Fruit fly (Drosophila melanogaster) whole organism, prepupa: Measurements from ENCODE around the gene CG17198.

Source experiments
- Blimp-1 ChIP-seq: fragments of 200-800 bp; sonication (Bioruptor generic); optimal IDR thresholded peaks from 3 replicates; lab custom pipeline; 2017; ENCODE audit warnings: missing biosample characterization, missing genetic modification characterization, mild to moderate bottlenecking, moderate library complexity, missing genetic modification reagents
- CG10631 ChIP-seq: fragments of 200-800 bp; sonication (Bioruptor generic); optimal IDR thresholded peaks from 2 replicates; lab custom pipeline; 2016; ENCODE audit warnings: missing biosample characterization, missing genetic modification characterization
- CG11294 ChIP-seq: fragments of 200-800 bp; sonication (Bioruptor generic); IDR thresholded peaks from 2 replicates; pipeline ENCODE4 v1.3.6; 2022; ENCODE audit warnings: missing biosample characterization, missing genetic modification characterization
- CG11762 ChIP-seq: fragments of 200-800 bp; sonication (Bioruptor generic); optimal IDR thresholded peaks from 3 replicates; lab custom pipeline; 2016; ENCODE audit warnings: missing biosample characterization, missing genetic modification characterization; ENCODE audit not compliant: insufficient read depth
- CG11902 ChIP-seq: fragments of 200-800 bp; sonication (Bioruptor generic); optimal IDR thresholded peaks from 3 replicates; lab custom pipeline; 2016; ENCODE audit warnings: missing biosample characterization, missing genetic modification characterization
- CG1621 ChIP-seq: fragments of 200-800 bp; sonication (Bioruptor generic); optimal IDR thresholded peaks from 3 replicates; lab custom pipeline; 2018; ENCODE audit warnings: missing biosample characterization, mild to moderate bottlenecking, missing genetic modification characterization
- CG3032 ChIP-seq: fragments of 200-800 bp; optimal IDR thresholded peaks from 2 replicates; lab custom pipeline; 2019; ENCODE audit warnings: missing biosample characterization, mild to moderate bottlenecking, missing genetic modification characterization, moderate library complexity
- CG32006 ChIP-seq: fragments of 200-800 bp; sonication (Bioruptor generic); optimal IDR thresholded peaks from 3 replicates; lab custom pipeline; 2017; ENCODE audit warnings: missing biosample characterization, mild to moderate bottlenecking, missing genetic modification characterization
- CG34406 ChIP-seq: fragments of 200-800 bp; sonication (Bioruptor generic); optimal IDR thresholded peaks from 3 replicates; lab custom pipeline; 2016; ENCODE audit warnings: missing biosample characterization, missing genetic modification characterization
- CG3919 ChIP-seq: fragments of 200-800 bp; sonication (Bioruptor generic); optimal IDR thresholded peaks from 3 replicates; lab custom pipeline; 2016; ENCODE audit warnings: missing biosample characterization, missing genetic modification characterization
- CG4318 ChIP-seq: fragments of 200-800 bp; sonication (Bioruptor generic); optimal IDR thresholded peaks from 3 replicates; lab custom pipeline; 2017; ENCODE audit warnings: missing biosample characterization, mild to moderate bottlenecking, missing genetic modification characterization
- CG6163 ChIP-seq: fragments of 200-800 bp; sonication (Bioruptor generic); IDR thresholded peaks from 3 replicates; pipeline ENCODE4 v1.3.6; 2022; ENCODE audit warnings: missing biosample characterization, missing genetic modification characterization
- CG6276 ChIP-seq: fragments of 200-800 bp; sonication (Bioruptor generic); optimal IDR thresholded peaks from 2 replicates; lab custom pipeline; 2017; ENCODE audit warnings: missing biosample characterization, mild to moderate bottlenecking, missing genetic modification characterization
- CG6792 ChIP-seq: fragments of 200-800 bp; sonication (Bioruptor generic); optimal IDR thresholded peaks from 3 replicates; lab custom pipeline; 2016; ENCODE audit warnings: missing biosample characterization, missing genetic modification characterization
- CG7368 ChIP-seq: fragments of 200-800 bp; sonication (Bioruptor generic); optimal IDR thresholded peaks from 3 replicates; lab custom pipeline; 2016; ENCODE audit warnings: missing biosample characterization, missing genetic modification characterization
- CG8119 ChIP-seq: fragments of 200-800 bp; sonication (Bioruptor generic); IDR thresholded peaks from 3 replicates; pipeline ENCODE4 v1.3.6; 2022; ENCODE audit warnings: missing biosample characterization, missing genetic modification characterization
- CG8632 ChIP-seq: fragments of 200-800 bp; sonication (Bioruptor generic); optimal IDR thresholded peaks from 3 replicates; lab custom pipeline; 2016; ENCODE audit warnings: missing biosample characterization, missing genetic modification characterization
- CG9139 ChIP-seq: fragments of 200-800 bp; sonication (Bioruptor generic); optimal IDR thresholded peaks from 3 replicates; lab custom pipeline; 2017; ENCODE audit warnings: missing biosample characterization, mild to moderate bottlenecking, missing genetic modification characterization
- Eip78C ChIP-seq: fragments of 200-800 bp; sonication (Bioruptor generic); peaks from one replicate; lab custom pipeline; 2016; ENCODE audit warnings: missing biosample characterization, missing genetic modification characterization
- Eip93F ChIP-seq: fragments of 200-800 bp; sonication (Bioruptor generic); optimal IDR thresholded peaks from 2 replicates; lab custom pipeline; 2016; ENCODE audit warnings: missing biosample characterization, mild to moderate bottlenecking, missing genetic modification characterization
- Ets21C ChIP-seq: fragments of 200-800 bp; sonication (Bioruptor generic); optimal IDR thresholded peaks from 3 replicates; lab custom pipeline; 2016; ENCODE audit warnings: missing biosample characterization, missing genetic modification characterization
- Ets96B ChIP-seq: fragments of 200-800 bp; optimal IDR thresholded peaks from 2 replicates; lab custom pipeline; 2019; ENCODE audit warnings: missing biosample characterization, mild to moderate bottlenecking, missing genetic modification characterization, moderate library complexity
- Gug ChIP-seq: fragments of 200-800 bp; sonication (Bioruptor generic); IDR thresholded peaks from 2 replicates; pipeline ENCODE4 v1.3.6; 2022; ENCODE audit warnings: missing biosample characterization, missing genetic modification characterization
- Hr4 ChIP-seq: fragments of 200-800 bp; sonication (Bioruptor generic); optimal IDR thresholded peaks from 3 replicates; lab custom pipeline; 2016; ENCODE audit warnings: missing biosample characterization, missing genetic modification characterization
- Lpt ChIP-seq: fragments of 200-800 bp; sonication (Bioruptor generic); optimal IDR thresholded peaks from 3 replicates; lab custom pipeline; 2016; ENCODE audit warnings: missing biosample characterization, missing genetic modification characterization
- Met ChIP-seq: fragments of 200-800 bp; sonication (Bioruptor generic); optimal IDR thresholded peaks from 3 replicates; lab custom pipeline; 2016; ENCODE audit warnings: missing biosample characterization, missing genetic modification characterization
- Smox ChIP-seq: fragments of 200-800 bp; sonication (Bioruptor generic); optimal IDR thresholded peaks from 3 replicates; lab custom pipeline; 2016; ENCODE audit warnings: missing biosample characterization, missing genetic modification characterization
- Sox14 ChIP-seq: fragments of 200-800 bp; sonication (Bioruptor generic); optimal IDR thresholded peaks from 3 replicates; lab custom pipeline; 2016; ENCODE audit warnings: missing biosample characterization, missing genetic modification characterization
- achi ChIP-seq: fragments of 200-800 bp; sonication (Bioruptor generic); optimal IDR thresholded peaks from 3 replicates; lab custom pipeline; 2016; ENCODE audit warnings: missing biosample characterization, missing genetic modification characterization
- acj6 ChIP-seq: fragments of 200-800 bp; sonication (Bioruptor generic); optimal IDR thresholded peaks from 3 replicates; lab custom pipeline; 2016; ENCODE audit warnings: missing biosample characterization, missing genetic modification characterization
- cyc ChIP-seq: fragments of 200-800 bp; sonication (Bioruptor generic); optimal IDR thresholded peaks from 3 replicates; lab custom pipeline; 2016; ENCODE audit warnings: missing biosample characterization, missing genetic modification characterization
- dac ChIP-seq: fragments of 200-800 bp; sonication (Bioruptor generic); optimal IDR thresholded peaks from 2 replicates; lab custom pipeline; 2017; ENCODE audit warnings: missing biosample characterization, mild to moderate bottlenecking, missing genetic modification characterization
- eg ChIP-seq: fragments of 200-800 bp; sonication (Bioruptor generic); IDR thresholded peaks from 3 replicates; pipeline ENCODE4 v1.3.6; 2022; ENCODE audit warnings: missing biosample characterization, missing genetic modification characterization
- fd85E ChIP-seq: fragments of 200-800 bp; sonication (Bioruptor generic); optimal IDR thresholded peaks from 3 replicates; lab custom pipeline; 2016; ENCODE audit warnings: missing biosample characterization, missing genetic modification characterization
- fkh ChIP-seq: fragments of 200-800 bp; sonication (Bioruptor generic); optimal IDR thresholded peaks from 3 replicates; lab custom pipeline; 2017; ENCODE audit warnings: missing biosample characterization, mild to moderate bottlenecking, missing genetic modification characterization, moderate library complexity
- lz ChIP-seq: fragments of 200-800 bp; sonication (Bioruptor generic); optimal IDR thresholded peaks from 3 replicates; lab custom pipeline; 2016; ENCODE audit warnings: missing biosample characterization, missing genetic modification characterization
- salr ChIP-seq, 2 experiments: fragments of 200-800 bp; sonication (Bioruptor generic); optimal IDR thresholded peaks; 3 replicates each; lab custom pipeline; 2016 to 2018; ENCODE audit warnings: missing biosample characterization in 2 of 2, missing genetic modification characterization in 2 of 2, mild to moderate bottlenecking in 1 of 2
- spab ChIP-seq: fragments of 200-800 bp; sonication (Bioruptor generic); optimal IDR thresholded peaks from 2 replicates; lab custom pipeline; 2017; ENCODE audit warnings: missing biosample characterization, mild to moderate bottlenecking, missing genetic modification characterization, missing genetic modification reagents
- ss ChIP-seq, 2 experiments: fragments of 200-800 bp; sonication (Bioruptor generic); optimal IDR thresholded peaks; 2 replicates in 1 of 2; 3 replicates in 1 of 2; lab custom pipeline; 2017 to 2018; ENCODE audit warnings: mild to moderate bottlenecking in 2 of 2, missing biosample characterization in 2 of 2, missing genetic modification characterization in 2 of 2, moderate library complexity in 1 of 2
- topi ChIP-seq: fragments of 200-800 bp; sonication (Bioruptor generic); optimal IDR thresholded peaks from 3 replicates; lab custom pipeline; 2016; ENCODE audit warnings: missing biosample characterization, missing genetic modification characterization
- vri ChIP-seq: fragments of 200-800 bp; sonication (Bioruptor generic); optimal IDR thresholded peaks from 3 replicates; lab custom pipeline; 2016; ENCODE audit warnings: missing biosample characterization, mild to moderate bottlenecking, missing genetic modification characterization

The CG17198 gene

dm6 chr3R:25740348-25740751 is 34.8 kb downstream of the CG17198 start, which contains the start of gene LpR2:
Gene LpR2 (minus strand): TSS chr3R:25740465.
- TF ChIP-seq CG6163 (GFP tag; lab: Robert Waterston, UW) (peak; percentile 69; the same call in 1 of the 3 replicates), lz (no peak), eg (GFP tag; lab: Robert Waterston, UW) (peak; percentile 57; the same call in 2 of the 3 replicates), CG34406 (GFP tag; lab: Kevin White, UChicago) (no peak), CG1621 (tag; lab: Kevin White, UChicago) (peak; percentile 95), topi (GFP tag; lab: Kevin White, UChicago) (no peak), Met (GFP tag; lab: Kevin White, UChicago) (no peak), Blimp-1 (GFP tag; lab: Kevin White, UChicago) (peak; percentile 1), CG11902 (no peak), ss (GFP tag; optimal IDR thresholded peaks at IDR 0.05; lab: Kevin White, UChicago) (peak in 1 of 2 experiments; percentile 36), CG3919 (GFP tag; lab: Kevin White, UChicago) (no peak), Eip93F (GFP tag; lab: Kevin White, UChicago) (no peak), CG9139 (peak; percentile 13), CG7368 (GFP tag; lab: Kevin White, UChicago) (peak; percentile 7), Eip78C (GFP tag; lab: Kevin White, UChicago) (no peak), CG8119 (peak; percentile 45; the same call in 2 of the 3 replicates), CG8632 (GFP tag; lab: Kevin White, UChicago) (no peak), CG6276 (GFP tag; lab: Kevin White, UChicago) (no peak), Ets96B (tag; lab: Kevin White, UChicago) (no peak), salr (GFP tag; optimal IDR thresholded peaks at IDR 0.05; lab: Kevin White, UChicago) (no peak), Sox14 (no peak), fkh (GFP tag; lab: Kevin White, UChicago) (peak; percentile 21), Gug (GFP tag; lab: Robert Waterston, UW) (peak; percentile 21; the same call in 1 of the 2 replicates), CG3032 (tag; lab: Kevin White, UChicago) (no peak), Lpt (GFP tag; lab: Kevin White, UChicago) (no peak), CG6792 (no peak), Hr4 (no peak), achi (GFP tag; lab: Kevin White, UChicago) (no peak), acj6 (GFP tag; lab: Kevin White, UChicago) (no peak), CG32006 (no peak), CG4318 (GFP tag; lab: Kevin White, UChicago) (no peak), CG10631 (GFP tag; lab: Kevin White, UChicago) (no peak), Smox (no peak), dac (GFP tag; lab: Kevin White, UChicago) (no peak)

DNA sequence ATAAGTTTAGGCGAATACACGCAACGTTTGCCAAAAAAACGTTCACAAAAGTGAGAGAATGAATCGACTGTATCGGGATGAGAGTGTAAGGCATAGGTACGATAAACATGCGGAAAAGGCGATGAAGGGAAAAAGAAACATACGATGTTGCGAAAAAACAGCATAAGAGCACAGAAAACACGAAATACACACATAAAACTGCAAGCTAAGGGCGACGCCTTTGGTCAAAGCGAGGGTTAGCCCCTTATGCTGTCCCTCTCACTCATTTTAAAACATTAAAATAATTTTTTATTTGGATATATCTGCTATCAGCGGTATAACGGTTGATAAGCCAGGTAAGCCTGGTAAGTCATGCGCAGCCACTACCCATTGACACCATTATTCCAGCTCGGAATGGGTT is 35.4 kb downstream of the CG17198 start:
- TF ChIP-seq CG11762 (GFP tag; lab: Kevin White, UChicago) (no peak), Lpt (GFP tag; lab: Kevin White, UChicago) (no peak), CG3919 (GFP tag; lab: Kevin White, UChicago) (no peak), Sox14 (no peak), CG11294 (GFP tag; lab: Robert Waterston, UW) (no peak), fd85E (GFP tag; lab: Kevin White, UChicago) (no peak), acj6 (GFP tag; lab: Kevin White, UChicago) (no peak), vri (no peak), CG6276 (GFP tag; lab: Kevin White, UChicago) (no peak), fkh (GFP tag; lab: Kevin White, UChicago) (no peak), salr (GFP tag; optimal IDR thresholded peaks at IDR 0.05; lab: Kevin White, UChicago) (no peak), Ets21C (GFP tag; lab: Kevin White, UChicago) (no peak), CG9139 (no peak), cyc (GFP tag; lab: Kevin White, UChicago) (no peak), spab (GFP tag; lab: Kevin White, UChicago) (no peak)
- TF ChIP-seq, all 60 proteins: peak for 0
